Fruit fly (Drosophila melanogaster) whole organism, adult: ENCODE measurements around the gene Cnep1r2.

Experiments
- Clk ChIP-seq: fragments of 200-800 bp; sonication (Bioruptor generic); optimal IDR thresholded peaks from 2 replicates; lab custom pipeline; 2017; ENCODE audit warnings: missing biosample characterization, missing genetic modification characterization
- kay ChIP-seq: fragments of 200-800 bp; sonication (Bioruptor generic); peaks from one replicate; lab custom pipeline; 2016; ENCODE audit warnings: missing biosample characterization, missing genetic modification characterization, borderline replicate concordance
- pad ChIP-seq: fragments of 200-800 bp; sonication (Bioruptor generic); optimal IDR thresholded peaks from 3 replicates; lab custom pipeline; 2017; ENCODE audit warnings: missing biosample characterization, missing genetic modification characterization, mild to moderate bottlenecking, moderate library complexity, missing genetic modification reagents

DNA sequence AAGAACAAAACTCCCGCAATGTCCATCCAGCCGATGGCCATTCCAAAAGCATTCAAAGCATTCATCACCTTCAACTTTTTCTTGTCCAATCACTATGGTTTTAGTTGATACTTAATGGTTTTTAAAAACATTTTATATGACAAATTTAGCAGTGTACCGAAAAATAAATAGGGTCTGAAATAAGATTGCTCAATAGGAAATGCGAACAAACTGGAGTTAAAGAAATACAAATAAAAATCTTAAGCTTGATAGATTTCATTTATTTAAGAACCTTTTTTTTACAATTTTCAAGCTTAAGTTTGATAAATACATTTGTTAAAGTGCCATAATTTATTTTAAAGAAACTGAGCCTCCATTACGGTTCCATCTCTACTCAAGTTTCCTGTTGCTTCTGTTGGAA is 12.4 kb upstream of the Cnep1r2 start, which contains the start of gene CG43127:
- no peak for TF ChIP-seq kay
- no peak for TF ChIP-seq Clk
- TF ChIP-seq pad, result no peak
